Worm (Caenorhabditis elegans): Measurements from ENCODE around the gene C53A3.1.

The C53A3.1 gene

DNA sequence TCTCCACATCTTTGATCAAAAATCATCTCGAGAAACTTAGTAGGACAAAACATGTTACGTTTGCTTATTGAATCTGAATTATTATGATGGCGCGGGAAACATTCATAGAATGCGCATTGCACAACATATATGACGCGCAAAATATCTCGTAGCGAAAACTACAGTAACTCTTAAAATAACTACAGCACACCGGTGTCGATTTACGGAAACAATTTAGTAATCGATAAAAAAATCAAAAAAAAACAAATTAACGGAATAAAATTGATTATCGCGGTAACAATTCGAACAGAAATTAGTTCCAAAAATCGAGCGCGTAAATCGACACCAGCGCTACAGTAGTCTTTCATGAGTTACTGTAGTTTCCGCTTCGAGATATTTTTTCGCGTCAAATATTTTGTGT is 37.9 kb downstream of the C53A3.1 start:
- TF ChIP-seq M03D4.4 (tag; optimal IDR thresholded peaks at IDR 0.05) (no peak), nhr-12 (tag; optimal IDR thresholded peaks at IDR 0.05) (no peak), lin-32 (GFP tag; optimal IDR thresholded peaks at IDR 0.05) (no peak), nhr-28 (tag; optimal IDR thresholded peaks at IDR 0.05) (no peak), snpc-4 (tag; optimal IDR thresholded peaks at IDR 0.05) (no peak), zip-8 (tag; optimal IDR thresholded peaks at IDR 0.05) (no peak), blmp-1 (tag; optimal IDR thresholded peaks at IDR 0.05) (no peak), mls-2 (tag; optimal IDR thresholded peaks at IDR 0.05) (no peak), nhr-76 (tag; optimal IDR thresholded peaks at IDR 0.05) (no peak), ceh-39 (tag; optimal IDR thresholded peaks at IDR 0.05) (no peak)

ce11 chrV:5717237-5717935 is 42.6 kb downstream of the C53A3.1 start, which contains the start of gene rga-3:
Gene rga-3 (plus strand): TSS chrV:5717885.
- TF ChIP-seq lin-13 (tag; optimal IDR thresholded peaks at IDR 0.05) (no peak), pha-4 (tag; optimal IDR thresholded peaks at IDR 0.05) (no peak), blmp-1 (tag; optimal IDR thresholded peaks at IDR 0.05) (no peak), ztf-11 (tag; optimal IDR thresholded peaks at IDR 0.05) (no peak), unc-39 (tag; optimal IDR thresholded peaks at IDR 0.05) (no peak), nhr-2 (tag; optimal IDR thresholded peaks at IDR 0.05) (no peak)

ce11 chrV:5716508-5716907 is 43.5 kb downstream of the C53A3.1 start, which contains the start of gene K09H11.9:
Gene K09H11.9 (minus strand): TSS chrV:5716608.
- TF ChIP-seq nhr-76 (tag; optimal IDR thresholded peaks at IDR 0.05) (no peak), ham-2 (GFP tag; optimal IDR thresholded peaks at IDR 0.05) (no peak), mep-1 (tag; optimal IDR thresholded peaks at IDR 0.05) (no peak), flh-1 (GFP tag; optimal IDR thresholded peaks at IDR 0.05) (no peak)

ce11 chrV:5713510-5713909 is 46.5 kb downstream of the C53A3.1 start:
- TF ChIP-seq lsy-2 (tag; optimal IDR thresholded peaks at IDR 0.05) (no peak), ceh-83 (GFP tag; optimal IDR thresholded peaks at IDR 0.05) (no peak), unc-120 (tag; optimal IDR thresholded peaks at IDR 0.05; ENCODE audit: poor library complexity, severe bottlenecking) (no peak), ztf-11 (tag; optimal IDR thresholded peaks at IDR 0.05) (no peak), lin-13 (tag; optimal IDR thresholded peaks at IDR 0.05) (no peak), M03D4.4 (tag; optimal IDR thresholded peaks at IDR 0.05) (no peak), tbx-8 (GFP tag; optimal IDR thresholded peaks at IDR 0.05) (no peak), drap-1 (GFP tag; optimal IDR thresholded peaks at IDR 0.05) (no peak), unc-39 (tag; optimal IDR thresholded peaks at IDR 0.05) (no peak), mls-2 (tag; optimal IDR thresholded peaks at IDR 0.05) (no peak), ceh-43 (GFP tag; optimal IDR thresholded peaks at IDR 0.05) (no peak), sptf-1 (tag; optimal IDR thresholded peaks at IDR 0.05) (no peak), unc-62 (GFP tag; optimal IDR thresholded peaks at IDR 0.05) (no peak), elt-1 (tag; optimal IDR thresholded peaks at IDR 0.05; ENCODE audit: borderline replicate concordance, insufficient read depth) (no peak)

ce11 chrV:5712652-5713051 is 47.4 kb downstream of the C53A3.1 start, which contains the start of gene gcst-1:
Gene gcst-1 (plus strand): TSS chrV:5712928.
- TF ChIP-seq mep-1 (tag; optimal IDR thresholded peaks at IDR 0.05), result no peak
- no peak for TF ChIP-seq nhr-12 (tag; optimal IDR thresholded peaks at IDR 0.05)
- no peak for TF ChIP-seq sem-2 (GFP tag; optimal IDR thresholded peaks at IDR 0.05)
- TF ChIP-seq bed-3 (GFP tag; optimal IDR thresholded peaks at IDR 0.05), result no peak
- TF ChIP-seq mls-2 (tag; optimal IDR thresholded peaks at IDR 0.05), result no peak
- TF ChIP-seq mab-5 (tag; optimal IDR thresholded peaks at IDR 0.05), result no peak
- TF ChIP-seq sptf-1 (tag; optimal IDR thresholded peaks at IDR 0.05), result no peak
- TF ChIP-seq nhr-237 (tag; optimal IDR thresholded peaks at IDR 0.05), result no peak
- no peak for TF ChIP-seq ztf-11 (tag; optimal IDR thresholded peaks at IDR 0.05)
- TF ChIP-seq lin-32 (GFP tag; optimal IDR thresholded peaks at IDR 0.05), result no peak
- no peak for TF ChIP-seq snpc-4 (tag; optimal IDR thresholded peaks at IDR 0.05)
- TF ChIP-seq lsy-2 (tag; optimal IDR thresholded peaks at IDR 0.05), result no peak
